Worm (Caenorhabditis elegans) whole organism, L4 larva: ENCODE results near the gene semo-1.

Source experiments
- ama-1 ChIP-seq: fragments of 150-350 bp; optimal IDR thresholded peaks from 2 replicates; lab custom pipeline; 2014; ENCODE audit warnings: inconsistent platforms, mixed read lengths
- mdt-29 ChIP-seq: fragments of 200-800 bp; sonication (Bioruptor generic); IDR thresholded peaks from 2 replicates; pipeline ENCODE4 v1.3.6; 2022; ENCODE audit warnings: missing genetic modification reagents, missing genetic modification characterization, missing compliant biosample characterization
- nhr-48 ChIP-seq: sonication (generic microtip); optimal IDR thresholded peaks from 2 replicates; lab custom pipeline; 2016; ENCODE audit warnings: mild to moderate bottlenecking, missing genetic modification characterization, missing compliant biosample characterization
- tag-97 ChIP-seq: fragments of 200-800 bp; sonication (Bioruptor generic); IDR thresholded peaks from 2 replicates; pipeline ENCODE4 v1.3.6; 2022; ENCODE audit warnings: missing genetic modification characterization, missing compliant biosample characterization

ce11 chrIV:14070992-14071289, 19.9 kb downstream of the semo-1 start:
- TF ChIP-seq ama-1 (lab: Kevin White, UChicago): peak; percentile 93
- no peak; the same call in 1 of the 2 replicates for TF ChIP-seq mdt-29 (GFP tag; lab: Robert Waterston, UW)
- TF ChIP-seq tag-97 (GFP tag; lab: Robert Waterston, UW): no peak
- TF ChIP-seq nhr-48 (tag; lab: Kevin White, UChicago): no peak
